Worm (Caenorhabditis elegans) whole organism, L1 larva: ENCODE results near the gene chmp-7.

Source experiments
- C04F5.9 ChIP-seq: sonication (generic microtip); optimal IDR thresholded peaks from 2 replicates; lab custom pipeline; 2016; ENCODE audit warnings: missing genetic modification characterization, missing compliant biosample characterization
- C16A3.4 ChIP-seq: fragments of 150-350 bp; optimal IDR thresholded peaks from 2 replicates; lab custom pipeline; 2014; ENCODE audit warnings: missing biosample characterization, missing genetic modification characterization
- alr-1 ChIP-seq: fragments of 200-800 bp; sonication (Bioruptor generic); optimal IDR thresholded peaks from 2 replicates; lab custom pipeline; 2018; ENCODE audit warnings: borderline replicate concordance, mild to moderate bottlenecking, missing genetic modification characterization, missing compliant biosample characterization
- aly-2 ChIP-seq: fragments of 150-350 bp; optimal IDR thresholded peaks from 2 replicates; lab custom pipeline; 2014; ENCODE audit warnings: missing biosample characterization, missing genetic modification characterization
- ama-1 ChIP-seq: fragments of 150-350 bp; optimal IDR thresholded peaks from 2 replicates; lab custom pipeline; 2014
- blmp-1 ChIP-seq: fragments of 150-350 bp; optimal IDR thresholded peaks from 2 replicates; lab custom pipeline; 2014; ENCODE audit warnings: missing biosample characterization, missing genetic modification characterization
- ceh-82 ChIP-seq, 3 experiments: fragments of 150-350 bp in 1 of 3; sonication (generic microtip) in 2 of 3; optimal IDR thresholded peaks; 2 replicates each; lab custom pipeline; 2014 to 2017; ENCODE audit warnings: missing biosample characterization in 3 of 3, missing genetic modification characterization in 3 of 3
- dpl-1 ChIP-seq, 3 experiments: fragments of 150-350 bp in 2 of 3; sonication (generic microtip) in 1 of 3; optimal IDR thresholded peaks; 2 replicates each; lab custom pipeline; 2014 to 2017; ENCODE audit warnings: missing biosample characterization in 3 of 3, missing genetic modification characterization in 3 of 3, missing genetic modification reagents in 3 of 3
- dsc-1 ChIP-seq: sonication (generic microtip); optimal IDR thresholded peaks from 2 replicates; lab custom pipeline; 2016; ENCODE audit warnings: mild to moderate bottlenecking, missing genetic modification characterization, missing compliant biosample characterization
- efl-1 ChIP-seq, 4 experiments: fragments of 150-350 bp; optimal IDR thresholded peaks in 3 of 4; peaks in 1 of 4; 1 replicate in 1 of 4; 2 replicates in 3 of 4; lab custom pipeline; 2014; ENCODE audit warnings: missing biosample characterization in 2 of 4, missing genetic modification characterization in 2 of 4, missing genetic modification reagents in 2 of 4
- efl-3 ChIP-seq: fragments of 200-800 bp; sonication (Bioruptor generic); optimal IDR thresholded peaks from 2 replicates; lab custom pipeline; 2018; ENCODE audit warnings: mild to moderate bottlenecking, missing genetic modification characterization, missing compliant biosample characterization
- egl-13 ChIP-seq: sonication (generic microtip); optimal IDR thresholded peaks from 2 replicates; lab custom pipeline; 2016; ENCODE audit warnings: missing genotype, missing genetic modification reagents, missing genetic modification characterization, missing compliant biosample characterization
- fkh-10 ChIP-seq: sonication (generic microtip); optimal IDR thresholded peaks from 2 replicates; lab custom pipeline; 2017; ENCODE audit warnings: missing biosample characterization, missing genetic modification reagents, missing genetic modification characterization
- fos-1 ChIP-seq: fragments of 150-350 bp; optimal IDR thresholded peaks from 2 replicates; lab custom pipeline; 2014; ENCODE audit warnings: missing biosample characterization, missing genetic modification characterization
- grh-1 ChIP-seq: fragments of 200-800 bp; sonication (Bioruptor generic); IDR thresholded peaks from 2 replicates; pipeline ENCODE4 v1.3.6; 2022; ENCODE audit warnings: missing genetic modification reagents, missing genetic modification characterization, missing compliant biosample characterization
- hlh-17 ChIP-seq: fragments of 200-800 bp; sonication (Bioruptor generic); optimal IDR thresholded peaks from 2 replicates; lab custom pipeline; 2018; ENCODE audit warnings: missing genetic modification characterization, mild to moderate bottlenecking, missing compliant biosample characterization, moderate library complexity, borderline replicate concordance
- hlh-4 ChIP-seq: sonication (generic microtip); optimal IDR thresholded peaks from 2 replicates; lab custom pipeline; 2016; ENCODE audit warnings: mild to moderate bottlenecking, missing genetic modification characterization, missing compliant biosample characterization
- isw-1 ChIP-seq: fragments of 200-800 bp; sonication (Bioruptor generic); IDR thresholded peaks from 2 replicates; pipeline ENCODE4 v1.3.6; 2022; ENCODE audit warnings: missing genetic modification characterization, missing compliant biosample characterization
- jun-1 ChIP-seq: fragments of 150-350 bp; optimal IDR thresholded peaks from 2 replicates; lab custom pipeline; 2014; ENCODE audit warnings: missing biosample characterization, missing genetic modification reagents, missing genetic modification characterization
- lin-15B ChIP-seq: fragments of 150-350 bp; sonication (generic microtip); optimal IDR thresholded peaks from 3 replicates; lab custom pipeline; 2014; ENCODE audit warnings: missing biosample characterization, missing genetic modification characterization
- lin-39 ChIP-seq: fragments of 150-350 bp; optimal IDR thresholded peaks from 2 replicates; lab custom pipeline; 2014; ENCODE audit warnings: missing biosample characterization, missing genetic modification reagents, missing genetic modification characterization
- lir-3 ChIP-seq: sonication (generic microtip); optimal IDR thresholded peaks from 2 replicates; lab custom pipeline; 2016; ENCODE audit warnings: mild to moderate bottlenecking, missing genetic modification characterization, moderate library complexity, missing compliant biosample characterization; ENCODE audit not compliant: poor library complexity
- lsy-2 ChIP-seq, 2 experiments: fragments of 150-350 bp; optimal IDR thresholded peaks; 2 replicates each; lab custom pipeline; 2014; ENCODE audit warnings: missing biosample characterization in 2 of 2, missing genetic modification characterization in 2 of 2
- mab-9 ChIP-seq: fragments of 200-800 bp; sonication (Bioruptor generic); IDR thresholded peaks from 2 replicates; pipeline ENCODE4 v1.3.6; 2022; ENCODE audit warnings: missing genetic modification reagents, missing genetic modification characterization, missing compliant biosample characterization
- mep-1 ChIP-seq: fragments of 150-350 bp; optimal IDR thresholded peaks from 2 replicates; lab custom pipeline; 2014; ENCODE audit warnings: missing biosample characterization, missing genetic modification characterization
- nhr-12 ChIP-seq: sonication (generic microtip); optimal IDR thresholded peaks from 2 replicates; lab custom pipeline; 2017; ENCODE audit warnings: missing biosample characterization, missing genetic modification characterization
- nhr-20 ChIP-seq: sonication (generic microtip); optimal IDR thresholded peaks from 2 replicates; lab custom pipeline; 2016; ENCODE audit warnings: mild to moderate bottlenecking, missing genetic modification characterization, missing compliant biosample characterization
- nhr-237 ChIP-seq: fragments of 150-350 bp; optimal IDR thresholded peaks from 2 replicates; lab custom pipeline; 2014; ENCODE audit warnings: missing biosample characterization, missing genetic modification characterization
- nhr-28 ChIP-seq: fragments of 150-350 bp; optimal IDR thresholded peaks from 2 replicates; lab custom pipeline; 2014; ENCODE audit warnings: missing biosample characterization, missing genetic modification characterization
- nhr-47 ChIP-seq: sonication (generic microtip); optimal IDR thresholded peaks from 2 replicates; lab custom pipeline; 2016; ENCODE audit warnings: mild to moderate bottlenecking, missing genetic modification characterization, moderate library complexity, missing compliant biosample characterization
- nhr-71 ChIP-seq: sonication (generic microtip); optimal IDR thresholded peaks from 2 replicates; lab custom pipeline; 2016; ENCODE audit warnings: mild to moderate bottlenecking, missing genetic modification characterization, moderate library complexity, missing compliant biosample characterization
- nhr-76 ChIP-seq: sonication (generic microtip); optimal IDR thresholded peaks from 2 replicates; lab custom pipeline; 2017; ENCODE audit warnings: missing biosample characterization, missing genetic modification characterization
- nhr-77 ChIP-seq: fragments of 150-350 bp; optimal IDR thresholded peaks from 2 replicates; lab custom pipeline; 2014; ENCODE audit warnings: missing biosample characterization, missing genetic modification characterization
- nhr-84 ChIP-seq: sonication (generic microtip); optimal IDR thresholded peaks from 2 replicates; lab custom pipeline; 2017; ENCODE audit warnings: missing biosample characterization, missing genetic modification characterization
- nhr-85 ChIP-seq: sonication (generic microtip); peaks from one replicate; lab custom pipeline; 2016; ENCODE audit warnings: missing genetic modification characterization, inconsistent platforms, missing compliant biosample characterization
- nhr-90 ChIP-seq: sonication (generic microtip); optimal IDR thresholded peaks from 2 replicates; lab custom pipeline; 2016; ENCODE audit warnings: mild to moderate bottlenecking, missing genetic modification characterization, missing compliant biosample characterization; ENCODE audit not compliant: poor library complexity
- pag-3 ChIP-seq: sonication (generic microtip); optimal IDR thresholded peaks from 2 replicates; lab custom pipeline; 2017; ENCODE audit warnings: missing genetic modification characterization, mild to moderate bottlenecking, missing compliant biosample characterization, antibody characterized with exemption, borderline replicate concordance; ENCODE audit not compliant: insufficient read depth
- pax-3 ChIP-seq: fragments of 200-800 bp; sonication (Bioruptor generic); optimal IDR thresholded peaks from 2 replicates; lab custom pipeline; 2018; ENCODE audit warnings: mild to moderate bottlenecking, missing genetic modification characterization, moderate library complexity, missing compliant biosample characterization
- rnt-1 ChIP-seq: sonication (generic microtip); optimal IDR thresholded peaks from 2 replicates; lab custom pipeline; 2016; ENCODE audit warnings: mild to moderate bottlenecking, missing genetic modification characterization, moderate library complexity, missing compliant biosample characterization
- skn-1 ChIP-seq: fragments of 150-350 bp; optimal IDR thresholded peaks from 2 replicates; lab custom pipeline; 2014; ENCODE audit warnings: missing biosample characterization, missing genetic modification characterization
- snu-23 ChIP-seq: sonication (generic microtip); optimal IDR thresholded peaks from 2 replicates; lab custom pipeline; 2016; ENCODE audit warnings: missing genetic modification characterization, missing compliant biosample characterization
- sup-37 ChIP-seq: fragments of 200-800 bp; sonication (Bioruptor generic); optimal IDR thresholded peaks from 2 replicates; lab custom pipeline; 2018; ENCODE audit warnings: mild to moderate bottlenecking, missing genetic modification characterization, missing compliant biosample characterization
- tbx-2 ChIP-seq: sonication (generic microtip); optimal IDR thresholded peaks from 2 replicates; lab custom pipeline; 2016; ENCODE audit warnings: missing genetic modification characterization, missing compliant biosample characterization
- tlp-1 ChIP-seq: fragments of 150-350 bp; optimal IDR thresholded peaks from 2 replicates; lab custom pipeline; 2014; ENCODE audit warnings: missing biosample characterization, missing genetic modification characterization
- unc-30 ChIP-seq: sonication (generic microtip); optimal IDR thresholded peaks from 2 replicates; lab custom pipeline; 2017; ENCODE audit warnings: missing biosample characterization, missing genetic modification characterization
- unc-86 ChIP-seq: sonication (generic microtip); optimal IDR thresholded peaks from 2 replicates; lab custom pipeline; 2016; ENCODE audit warnings: missing genetic modification characterization, missing compliant biosample characterization
- unc-98 ChIP-seq: fragments of 200-800 bp; sonication (Bioruptor generic); IDR thresholded peaks from 2 replicates; pipeline ENCODE4 v1.3.6; 2022; ENCODE audit warnings: missing genetic modification characterization, missing compliant biosample characterization
- vab-15 ChIP-seq: sonication (generic microtip); optimal IDR thresholded peaks from 2 replicates; lab custom pipeline; 2017; ENCODE audit warnings: missing genotype, mild to moderate bottlenecking, missing genetic modification characterization, missing compliant biosample characterization
- xbp-1 ChIP-seq: sonication (generic microtip); optimal IDR thresholded peaks from 2 replicates; lab custom pipeline; 2016; ENCODE audit warnings: missing genetic modification characterization, missing compliant biosample characterization
- zag-1 ChIP-seq: fragments of 150-350 bp; optimal IDR thresholded peaks from 2 replicates; lab custom pipeline; 2014; ENCODE audit warnings: missing biosample characterization, missing genetic modification characterization
- ztf-11 ChIP-seq, 2 experiments: sonication (generic microtip); optimal IDR thresholded peaks; 2 replicates each; lab custom pipeline; 2016 to 2017; ENCODE audit warnings: missing genetic modification characterization in 2 of 2, missing biosample characterization in 1 of 2, missing compliant biosample characterization in 1 of 2
- ztf-4 ChIP-seq: fragments of 150-350 bp; optimal IDR thresholded peaks from 2 replicates; lab custom pipeline; 2014; ENCODE audit warnings: missing biosample characterization, missing genetic modification characterization

The chmp-7 gene

DNA sequence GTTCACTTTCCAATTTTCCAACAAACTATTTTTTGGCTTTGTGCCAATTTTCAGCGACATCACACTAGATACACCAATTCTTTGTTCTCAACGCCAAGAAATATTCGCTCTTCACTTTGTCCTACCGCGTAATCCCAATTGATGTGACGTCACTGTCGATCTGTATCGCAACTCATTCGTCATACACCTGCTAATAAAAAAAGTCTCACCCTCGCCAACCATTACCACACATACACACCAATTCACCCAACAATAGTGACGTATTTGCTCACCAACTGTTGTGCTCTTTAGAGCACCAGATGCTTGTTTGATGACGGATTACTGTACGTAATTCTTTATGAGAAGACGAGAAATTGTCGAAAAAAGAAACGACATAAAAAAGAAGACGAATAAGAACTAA, 8.6 kb downstream of the chmp-7 start:
- TF ChIP-seq unc-98 (GFP tag; lab: Robert Waterston, UW), result no peak
- peak; percentile 13 for TF ChIP-seq tbx-2 (tag; lab: Kevin White, UChicago)
- TF ChIP-seq ztf-11 (tag; optimal IDR thresholded peaks at IDR 0.05; lab: Kevin White, UChicago), result peak in 1 of 2 experiments; percentile 58
- TF ChIP-seq mep-1, result no peak
- TF ChIP-seq dpl-1 (GFP tag; optimal IDR thresholded peaks at IDR 0.05; lab: Kevin White, UChicago), result no peak
- peak; percentile 7 for TF ChIP-seq nhr-71 (tag; lab: Kevin White, UChicago)
- no peak for TF ChIP-seq grh-1 (GFP tag; lab: Robert Waterston, UW)
- TF ChIP-seq nhr-47, result no peak
- TF ChIP-seq snu-23, result no peak
- no peak for TF ChIP-seq nhr-237 (tag; lab: Kevin White, UChicago)
- TF ChIP-seq, all 84 proteins: peak for 3

DNA sequence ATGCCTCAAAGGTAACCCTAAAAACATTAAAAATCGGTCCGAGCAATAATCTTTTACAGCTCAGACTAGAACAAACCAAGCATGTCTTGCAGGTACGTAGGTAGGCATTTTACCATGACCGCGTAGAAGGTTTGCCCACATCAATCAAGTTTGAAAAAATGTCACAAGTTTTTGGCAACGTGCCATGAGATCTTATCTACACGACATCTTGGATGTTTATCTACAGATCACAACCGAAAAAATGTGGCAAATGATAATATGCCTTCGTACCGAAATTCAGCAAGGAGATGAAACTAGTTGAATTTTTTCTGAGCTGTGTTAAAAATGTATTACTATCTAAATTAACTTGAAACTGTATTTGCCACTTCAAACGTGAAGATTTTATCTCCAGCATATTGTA, 9.7 kb downstream of the chmp-7 start:
- TF ChIP-seq egl-13 (tag; lab: Kevin White, UChicago) (no peak), nhr-90 (tag; lab: Kevin White, UChicago) (no peak), fkh-10 (GFP tag; lab: Kevin White, UChicago) (no peak), mab-9 (no peak), ceh-82 (tag; optimal IDR thresholded peaks at IDR 0.05; lab: Kevin White, UChicago) (no peak), efl-3 (peak; percentile 20), skn-1 (tag; lab: Kevin White, UChicago) (no peak), isw-1 (GFP tag; lab: Robert Waterston, UW) (no peak), alr-1 (tag; lab: Kevin White, UChicago) (no peak), zag-1 (no peak), rnt-1 (tag; lab: Kevin White, UChicago) (peak; percentile 26), lin-39 (peak; percentile 22), fos-1 (tag; lab: Kevin White, UChicago) (no peak), tlp-1 (no peak), nhr-12 (no peak), lin-15B (no peak), blmp-1 (tag; lab: Kevin White, UChicago) (no peak), vab-15 (tag; lab: Kevin White, UChicago) (no peak), unc-30 (tag; lab: Kevin White, UChicago) (no peak), nhr-28 (tag; lab: Kevin White, UChicago) (no peak), lsy-2 (tag; optimal IDR thresholded peaks at IDR 0.05; lab: Kevin White, UChicago) (peak in 1 of 2 experiments; percentile 20), hlh-4 (tag; lab: Kevin White, UChicago) (no peak), nhr-76 (no peak), nhr-20 (tag; lab: Kevin White, UChicago) (peak; percentile 42), hlh-17 (no peak), nhr-77 (tag; lab: Kevin White, UChicago) (no peak), C16A3.4 (tag; lab: Kevin White, UChicago) (peak; percentile 2), dsc-1 (tag; lab: Kevin White, UChicago) (no peak), pag-3 (tag; lab: Kevin White, UChicago) (peak; percentile 32), nhr-85 (tag; lab: Kevin White, UChicago) (peak; percentile 91), unc-86 (no peak), jun-1 (no peak), nhr-71 (tag; lab: Kevin White, UChicago) (peak; percentile 45), nhr-84 (tag; lab: Kevin White, UChicago) (no peak), xbp-1 (tag; lab: Kevin White, UChicago) (no peak), grh-1 (GFP tag; lab: Robert Waterston, UW) (no peak), ztf-4 (no peak), sup-37 (GFP tag; lab: Kevin White, UChicago) (no peak), ztf-11 (tag; optimal IDR thresholded peaks at IDR 0.05; lab: Kevin White, UChicago) (no peak), aly-2 (tag; lab: Kevin White, UChicago) (no peak), efl-1 (optimal IDR thresholded peaks at IDR 0.05; lab: Kevin White, UChicago) (no peak), efl-1 (GFP tag; optimal IDR thresholded peaks at IDR 0.05 in 1 of 2; lab: Kevin White, UChicago) (peak in 1 of 2 experiments; percentile 28), ama-1 (lab: Kevin White, UChicago) (no peak), pax-3 (no peak), lir-3 (tag; lab: Kevin White, UChicago) (no peak), C04F5.9 (no peak)
